Worm (Caenorhabditis elegans) whole organism, L4 larva: ENCODE data around the gene srg-32.

ENCODE experiments used
- F26F4.8 ChIP-seq: fragments of 200-800 bp; sonication (Bioruptor generic); conservative IDR thresholded peaks from 2 replicates; pipeline ENCODE4 v1.3.6; 2022; ENCODE audit warnings: missing genetic modification characterization, missing compliant biosample characterization
- F37D6.2 ChIP-seq: sonication (generic microtip); optimal IDR thresholded peaks from 2 replicates; lab custom pipeline; 2016; ENCODE audit warnings: mild to moderate bottlenecking, missing genetic modification characterization, missing compliant biosample characterization
- F44E2.7 ChIP-seq: fragments of 200-800 bp; sonication (Bioruptor generic); IDR thresholded peaks from 2 replicates; pipeline ENCODE4 v2.1.2; 2022; ENCODE audit warnings: missing genetic modification characterization, missing compliant biosample characterization
- T20F7.1 ChIP-seq: fragments of 200-800 bp; sonication (Bioruptor generic); optimal IDR thresholded peaks from 2 replicates; lab custom pipeline; 2018; ENCODE audit warnings: mild to moderate bottlenecking, missing genetic modification characterization, missing compliant biosample characterization
- Y5F2A.4 ChIP-seq: fragments of 200-800 bp; sonication (Bioruptor generic); optimal IDR thresholded peaks from 2 replicates; lab custom pipeline; 2018; ENCODE audit warnings: mild to moderate bottlenecking, missing genetic modification characterization, missing compliant biosample characterization
- ZK546.5 ChIP-seq, 2 experiments: sonication (generic microtip); optimal IDR thresholded peaks; 2 replicates each; lab custom pipeline; 2017; ENCODE audit warnings: missing biosample characterization in 2 of 2, missing genetic modification characterization in 2 of 2
- ama-1 ChIP-seq: fragments of 150-350 bp; optimal IDR thresholded peaks from 2 replicates; lab custom pipeline; 2014; ENCODE audit warnings: inconsistent platforms, mixed read lengths
- arid-1 ChIP-seq: fragments of 200-800 bp; sonication (Bioruptor generic); conservative IDR thresholded peaks from 2 replicates; pipeline ENCODE4 v1.3.6; 2022; ENCODE audit warnings: missing genetic modification reagents, missing genetic modification characterization, missing compliant biosample characterization
- attf-4 ChIP-seq: sonication (generic microtip); optimal IDR thresholded peaks from 3 replicates; lab custom pipeline; 2017; ENCODE audit warnings: missing biosample characterization, missing genetic modification characterization
- ceh-32 ChIP-seq: sonication (generic microtip); optimal IDR thresholded peaks from 2 replicates; lab custom pipeline; 2016; ENCODE audit warnings: mild to moderate bottlenecking, missing genetic modification characterization, missing compliant biosample characterization; ENCODE audit not compliant: poor library complexity
- daf-16 ChIP-seq, 3 experiments: sonication (generic microtip); optimal IDR thresholded peaks; 2 replicates each; lab custom pipeline; 2016 to 2017; ENCODE audit warnings: missing genetic modification characterization in 3 of 3, missing genetic modification reagents in 3 of 3, mild to moderate bottlenecking in 2 of 3, missing compliant biosample characterization in 2 of 3, missing biosample characterization in 1 of 3, moderate library complexity in 1 of 3
- daf-8 ChIP-seq: fragments of 200-800 bp; sonication (Bioruptor generic); IDR thresholded peaks from 2 replicates; pipeline ENCODE4 v1.3.6; 2022; ENCODE audit warnings: missing genetic modification characterization, missing compliant biosample characterization
- dmd-9 ChIP-seq: fragments of 200-800 bp; sonication (Bioruptor generic); IDR thresholded peaks from 2 replicates; pipeline ENCODE4 v1.3.6; 2022; ENCODE audit warnings: missing genetic modification reagents, missing genetic modification characterization, missing compliant biosample characterization
- egl-27 ChIP-seq: sonication (generic microtip); optimal IDR thresholded peaks from 3 replicates; lab custom pipeline; 2017; ENCODE audit warnings: missing biosample characterization, missing genetic modification reagents, missing genetic modification characterization
- fkh-10 ChIP-seq: fragments of 150-350 bp; optimal IDR thresholded peaks from 2 replicates; lab custom pipeline; 2014; ENCODE audit warnings: missing biosample characterization, missing genetic modification reagents, missing genetic modification characterization
- fos-1 ChIP-seq: fragments of 150-350 bp; optimal IDR thresholded peaks from 2 replicates; lab custom pipeline; 2014; ENCODE audit warnings: missing biosample characterization, missing genetic modification characterization
- hif-1 ChIP-seq, 2 experiments: sonication (generic microtip); optimal IDR thresholded peaks; 2 replicates each; lab custom pipeline; 2016 to 2017; ENCODE audit warnings: missing compliant biosample characterization in 2 of 2, missing genetic modification characterization in 2 of 2, missing genetic modification reagents in 2 of 2, missing genotype in 2 of 2, mild to moderate bottlenecking in 1 of 2
- hmg-1.1 ChIP-seq: fragments of 200-800 bp; sonication (Bioruptor generic); IDR thresholded peaks from 2 replicates; pipeline ENCODE4 v1.3.6; 2022; ENCODE audit warnings: missing genetic modification reagents, missing genetic modification characterization, missing compliant biosample characterization
- jun-1 ChIP-seq: fragments of 150-350 bp; optimal IDR thresholded peaks from 2 replicates; lab custom pipeline; 2014; ENCODE audit warnings: missing biosample characterization, missing genetic modification reagents, missing genetic modification characterization
- lin-1 ChIP-seq: fragments of 200-800 bp; sonication (Bioruptor generic); IDR thresholded peaks from 2 replicates; pipeline ENCODE4 v1.3.6; 2022; ENCODE audit warnings: missing genetic modification reagents, missing genetic modification characterization, missing compliant biosample characterization
- lin-13 ChIP-seq: fragments of 150-350 bp; optimal IDR thresholded peaks from 2 replicates; lab custom pipeline; 2014; ENCODE audit warnings: missing biosample characterization, missing genetic modification reagents, missing genetic modification characterization
- lin-15B ChIP-seq: fragments of 150-350 bp; sonication (generic microtip); optimal IDR thresholded peaks from 3 replicates; lab custom pipeline; 2014; ENCODE audit warnings: missing biosample characterization, missing genetic modification characterization
- lin-38 ChIP-seq: fragments of 200-800 bp; sonication (Bioruptor generic); IDR thresholded peaks from 2 replicates; pipeline ENCODE4 v1.3.6; 2022; ENCODE audit warnings: missing genetic modification reagents, missing genetic modification characterization, missing compliant biosample characterization
- lsy-2 ChIP-seq, 2 experiments: fragments of 150-350 bp in 1 of 2; sonication (generic microtip) in 1 of 2; optimal IDR thresholded peaks; 2 replicates each; lab custom pipeline; 2014 to 2017; ENCODE audit warnings: missing biosample characterization in 2 of 2, missing genetic modification characterization in 2 of 2
- madf-9 ChIP-seq: fragments of 200-800 bp; sonication (Bioruptor generic); conservative IDR thresholded peaks from 2 replicates; pipeline ENCODE4 v1.3.6; 2022; ENCODE audit warnings: missing genetic modification reagents, missing genetic modification characterization, missing compliant biosample characterization
- mdl-1 ChIP-seq, 2 experiments: fragments of 150-350 bp in 1 of 2; sonication (generic microtip) in 1 of 2; optimal IDR thresholded peaks; 2 replicates each; lab custom pipeline; 2014 to 2017; ENCODE audit warnings: missing biosample characterization in 2 of 2, missing genetic modification characterization in 2 of 2
- mxl-3 ChIP-seq: fragments of 200-800 bp; sonication (Bioruptor generic); optimal IDR thresholded peaks from 2 replicates; lab custom pipeline; 2018; ENCODE audit warnings: mild to moderate bottlenecking, missing genetic modification characterization, missing compliant biosample characterization
- nhr-10 ChIP-seq: fragments of 150-350 bp; optimal IDR thresholded peaks from 2 replicates; lab custom pipeline; 2014; ENCODE audit warnings: missing biosample characterization, missing genetic modification characterization
- nhr-28 ChIP-seq: fragments of 150-350 bp; optimal IDR thresholded peaks from 2 replicates; lab custom pipeline; 2014; ENCODE audit warnings: missing biosample characterization, missing genetic modification characterization
- nhr-41 ChIP-seq: fragments of 200-800 bp; sonication (Bioruptor generic); IDR thresholded peaks from 2 replicates; pipeline ENCODE4 v1.3.6; 2022; ENCODE audit warnings: missing genetic modification reagents, missing genetic modification characterization, missing compliant biosample characterization
- nhr-77 ChIP-seq: fragments of 150-350 bp; optimal IDR thresholded peaks from 2 replicates; lab custom pipeline; 2014; ENCODE audit warnings: missing biosample characterization, missing genetic modification characterization
- pqm-1 ChIP-seq: sonication (generic microtip); optimal IDR thresholded peaks from 2 replicates; lab custom pipeline; 2017; ENCODE audit warnings: missing biosample characterization, missing genetic modification characterization
- set-16 ChIP-seq: fragments of 200-800 bp; sonication (Bioruptor generic); IDR thresholded peaks from 2 replicates; pipeline ENCODE4 v1.3.6; 2022; ENCODE audit warnings: missing genetic modification reagents, missing genetic modification characterization, missing compliant biosample characterization
- tag-97 ChIP-seq: fragments of 200-800 bp; sonication (Bioruptor generic); IDR thresholded peaks from 2 replicates; pipeline ENCODE4 v1.3.6; 2022; ENCODE audit warnings: missing genetic modification characterization, missing compliant biosample characterization
- unc-39 ChIP-seq: sonication (generic microtip); optimal IDR thresholded peaks from 2 replicates; lab custom pipeline; 2017; ENCODE audit warnings: missing biosample characterization, missing genetic modification characterization
- zag-1 ChIP-seq: fragments of 150-350 bp; optimal IDR thresholded peaks from 2 replicates; lab custom pipeline; 2014; ENCODE audit warnings: missing biosample characterization, missing genetic modification characterization
- zfp-3 ChIP-seq: fragments of 200-800 bp; sonication (Bioruptor generic); conservative IDR thresholded peaks from 2 replicates; pipeline ENCODE4 v1.3.6; 2022; ENCODE audit warnings: missing genetic modification reagents, missing genetic modification characterization, missing compliant biosample characterization
- zip-2 ChIP-seq: fragments of 150-350 bp; optimal IDR thresholded peaks from 2 replicates; lab custom pipeline; 2014; ENCODE audit warnings: missing biosample characterization, missing genetic modification characterization
- ztf-7 ChIP-seq: fragments of 150-350 bp; optimal IDR thresholded peaks from 2 replicates; lab custom pipeline; 2014; ENCODE audit warnings: missing biosample characterization, missing genetic modification characterization

srg-32 gene

DNA sequence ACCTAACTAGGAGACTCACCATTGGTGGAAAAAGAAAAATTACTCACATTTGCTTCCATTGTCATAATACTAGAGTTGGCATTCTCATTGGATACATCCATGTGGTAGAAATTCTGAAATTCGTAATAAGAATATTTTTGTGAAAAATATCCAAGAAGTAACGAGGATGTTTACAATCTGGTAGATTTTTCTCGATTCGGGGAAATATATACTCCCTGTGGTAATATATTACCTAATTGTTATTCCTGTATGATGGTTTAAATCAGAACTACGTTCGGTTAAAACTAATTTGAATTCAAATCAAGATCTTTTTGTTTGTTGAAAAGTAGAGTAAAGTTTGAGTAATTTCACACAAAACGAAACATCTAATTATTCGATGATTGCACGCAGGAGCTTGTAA, 39.6 kb downstream of the srg-32 start, which contains the start of gene srd-34:
Gene srd-34, minus strand, starts transcription at position 101 of the 400 bp plus-strand sequence.
- TF ChIP-seq zfp-3 (no peak), ama-1 (lab: Kevin White, UChicago) (no peak), dmd-9 (GFP tag; lab: Robert Waterston, UW) (no peak), zip-2 (tag; lab: Kevin White, UChicago) (no peak), nhr-10 (tag; lab: Kevin White, UChicago) (no peak), unc-39 (no peak), hmg-1.1 (GFP tag; lab: Robert Waterston, UW) (no peak), attf-4 (tag; lab: Kevin White, UChicago) (no peak), fkh-10 (GFP tag; lab: Kevin White, UChicago) (no peak), ceh-32 (no peak), egl-27 (tag; lab: Kevin White, UChicago) (no peak), arid-1 (no peak), lin-38 (GFP tag; lab: Robert Waterston, UW) (no peak), ztf-7 (no peak), jun-1 (tag; lab: Kevin White, UChicago) (no peak), fos-1 (tag; lab: Kevin White, UChicago) (no peak)

DNA sequence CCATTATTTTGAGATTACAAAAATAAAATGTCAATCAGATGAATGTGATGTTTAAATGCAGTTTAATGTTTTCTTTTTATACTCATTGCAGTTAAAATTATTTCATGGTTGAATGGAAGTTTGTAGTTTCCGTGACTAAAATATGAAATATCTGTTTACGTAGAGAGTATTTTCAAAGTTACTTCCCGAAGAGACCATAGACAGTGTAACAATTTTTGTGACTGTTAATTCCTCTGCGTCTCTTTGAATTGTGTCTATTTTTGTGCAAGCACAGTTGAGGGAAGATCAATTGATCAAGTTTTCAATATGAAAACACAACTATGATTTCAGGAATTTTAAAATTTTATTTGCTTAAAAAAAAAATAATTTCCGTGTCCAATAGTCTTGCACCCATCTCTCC, 41.8 kb downstream of the srg-32 start, which contains the start of gene F25D1.5:
Gene F25D1.5, minus strand, starts transcription at position 35 of the 400 bp plus-strand sequence.
- TF ChIP-seq dmd-9 (GFP tag; lab: Robert Waterston, UW) = no peak
- TF ChIP-seq F26F4.8 (GFP tag; lab: Robert Waterston, UW) = no peak
- no peak for TF ChIP-seq pqm-1 (tag; lab: Kevin White, UChicago)
- no peak for TF ChIP-seq T20F7.1 (GFP tag; lab: Kevin White, UChicago)
- no peak for TF ChIP-seq madf-9 (GFP tag; lab: Robert Waterston, UW)
- TF ChIP-seq Y5F2A.4 = no peak
- TF ChIP-seq lin-13 (GFP tag; lab: Kevin White, UChicago) = no peak
- no peak for TF ChIP-seq daf-16 (GFP tag; optimal IDR thresholded peaks at IDR 0.05; lab: Kevin White, UChicago)
- peak; percentile 90 for TF ChIP-seq daf-16 (tag; optimal IDR thresholded peaks at IDR 0.05; lab: Kevin White, UChicago)
- TF ChIP-seq mdl-1 (tag; optimal IDR thresholded peaks at IDR 0.05; lab: Kevin White, UChicago) = no peak
- TF ChIP-seq lsy-2 (tag; optimal IDR thresholded peaks at IDR 0.05; lab: Kevin White, UChicago) = no peak
- TF ChIP-seq tag-97 (GFP tag; lab: Robert Waterston, UW) = no peak
- TF ChIP-seq nhr-28 (tag; lab: Kevin White, UChicago) = peak; percentile 98
- no peak for TF ChIP-seq F44E2.7
- no peak for TF ChIP-seq ZK546.5 (tag; optimal IDR thresholded peaks at IDR 0.05; lab: Kevin White, UChicago)
- TF ChIP-seq ama-1 (lab: Kevin White, UChicago) = no peak
- TF ChIP-seq hif-1 (tag; optimal IDR thresholded peaks at IDR 0.05; lab: Kevin White, UChicago) = no peak
- no peak for TF ChIP-seq zag-1 (tag; lab: Kevin White, UChicago)
- peak; percentile 98 for TF ChIP-seq nhr-77 (tag; lab: Kevin White, UChicago)
- no peak for TF ChIP-seq nhr-41 (GFP tag; lab: Robert Waterston, UW)
- no peak for TF ChIP-seq mxl-3

DNA sequence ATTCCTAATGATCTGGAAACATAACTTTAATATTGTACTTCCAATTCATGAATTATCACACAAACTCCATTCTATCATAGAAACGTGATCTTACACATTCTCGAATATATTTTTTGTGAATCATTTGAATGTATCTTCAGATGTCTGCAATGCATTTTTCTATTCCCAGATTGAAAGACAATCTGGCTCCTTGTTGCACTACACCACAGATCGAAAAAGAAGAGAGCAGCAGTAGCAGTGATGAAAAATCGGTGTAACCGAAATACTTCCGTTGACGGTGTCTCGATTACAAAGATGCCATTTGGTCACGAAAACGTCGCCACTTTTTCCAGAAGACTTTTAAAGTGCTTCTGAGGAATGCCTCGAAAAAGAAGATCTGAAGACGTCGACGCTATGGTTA, 48.6 kb downstream of the srg-32 start, which contains the start of gene degt-1:
Gene degt-1, plus strand, starts transcription at position 301 of the 400 bp plus-strand sequence.
- TF ChIP-seq set-16 (GFP tag; lab: Robert Waterston, UW) (no peak), daf-8 (GFP tag; lab: Robert Waterston, UW) (no peak), madf-9 (GFP tag; lab: Robert Waterston, UW) (no peak), F37D6.2 (no peak), lin-15B (no peak), lin-1 (GFP tag; lab: Robert Waterston, UW) (no peak), ceh-32 (no peak)
